Fruit fly (Drosophila melanogaster) whole organism, embryonic: Measurements from ENCODE around the gene CG34303.

ENCODE experiments used
- Abd-B ChIP-seq: fragments of 200-800 bp; sonication (Bioruptor generic); optimal IDR thresholded peaks from 2 replicates; lab custom pipeline; 2018; ENCODE audit warnings: missing biosample characterization, mild to moderate bottlenecking, missing genetic modification characterization, moderate library complexity
- BtbVII ChIP-seq: fragments of 200-800 bp; sonication (Bioruptor generic); optimal IDR thresholded peaks from 3 replicates; lab custom pipeline; 2017; ENCODE audit warnings: missing biosample characterization, mild to moderate bottlenecking, missing genetic modification characterization
- CG12236 ChIP-seq: fragments of 200-800 bp; sonication (Bioruptor generic); optimal IDR thresholded peaks from 2 replicates; lab custom pipeline; 2016; ENCODE audit warnings: missing biosample characterization, missing genetic modification characterization
- CG13894 ChIP-seq: fragments of 200-800 bp; sonication (Bioruptor generic); optimal IDR thresholded peaks from 3 replicates; lab custom pipeline; 2018; ENCODE audit warnings: missing biosample characterization, mild to moderate bottlenecking, missing genetic modification characterization, moderate library complexity
- CG14050 ChIP-seq: fragments of 200-800 bp; sonication (Bioruptor generic); IDR thresholded peaks from 3 replicates; pipeline ENCODE4 v1.3.6; 2022; ENCODE audit warnings: missing biosample characterization, missing genetic modification characterization
- CG14965 ChIP-seq: fragments of 200-800 bp; sonication (Bioruptor generic); optimal IDR thresholded peaks from 2 replicates; lab custom pipeline; 2016; ENCODE audit warnings: missing biosample characterization, missing genetic modification characterization, borderline replicate concordance
- CG15479 ChIP-seq: fragments of 200-800 bp; sonication (Bioruptor generic); optimal IDR thresholded peaks from 3 replicates; lab custom pipeline; 2019; ENCODE audit warnings: missing biosample characterization, mild to moderate bottlenecking, missing genetic modification characterization, moderate library complexity
- CG16813 ChIP-seq: fragments of 200-800 bp; sonication (Bioruptor generic); IDR thresholded peaks from 3 replicates; pipeline ENCODE4 v1.3.6; 2022; ENCODE audit warnings: missing biosample characterization, missing genetic modification characterization; ENCODE audit not compliant: partially characterized antibody
- CG17802 ChIP-seq: fragments of 200-800 bp; sonication (Bioruptor generic); optimal IDR thresholded peaks from 2 replicates; lab custom pipeline; 2018; ENCODE audit warnings: missing biosample characterization, mild to moderate bottlenecking, missing genetic modification characterization, moderate library complexity
- CG31388 ChIP-seq: fragments of 200-800 bp; sonication (Bioruptor generic); optimal IDR thresholded peaks from 2 replicates; lab custom pipeline; 2016; ENCODE audit warnings: missing biosample characterization, missing genetic modification characterization
- CG32532 ChIP-seq: fragments of 200-800 bp; sonication (Bioruptor generic); IDR thresholded peaks from 2 replicates; pipeline ENCODE4 v1.3.6; 2022; ENCODE audit warnings: missing biosample characterization, missing genetic modification characterization
- CG32772 ChIP-seq: fragments of 200-800 bp; sonication (Bioruptor generic); IDR thresholded peaks from 2 replicates; pipeline ENCODE4 v1.3.6; 2022; ENCODE audit warnings: missing biosample characterization, missing genetic modification characterization
- CG43689 ChIP-seq: fragments of 200-800 bp; sonication (Bioruptor generic); IDR thresholded peaks from 2 replicates; pipeline ENCODE4 v1.3.6; 2022; ENCODE audit warnings: missing biosample characterization, missing genetic modification characterization
- CG4404 ChIP-seq: fragments of 200-800 bp; sonication (Bioruptor generic); IDR thresholded peaks from 2 replicates; pipeline ENCODE4 v1.3.6; 2022; ENCODE audit warnings: missing biosample characterization, missing genetic modification characterization
- CG4424 ChIP-seq: fragments of 200-800 bp; sonication (Bioruptor generic); optimal IDR thresholded peaks from 3 replicates; lab custom pipeline; 2016; ENCODE audit warnings: missing biosample characterization, missing genetic modification characterization
- CG6654 ChIP-seq: fragments of 200-800 bp; sonication (Bioruptor generic); optimal IDR thresholded peaks from 2 replicates; lab custom pipeline; 2017; ENCODE audit warnings: missing biosample characterization, mild to moderate bottlenecking, missing genetic modification characterization
- CG6791 ChIP-seq: fragments of 200-800 bp; sonication (Bioruptor generic); IDR thresholded peaks from 3 replicates; pipeline ENCODE4 v1.3.6; 2022; ENCODE audit warnings: missing biosample characterization, missing genetic modification characterization; ENCODE audit not compliant: partially characterized antibody
- CG7271 ChIP-seq: fragments of 200-800 bp; sonication (Bioruptor generic); optimal IDR thresholded peaks from 2 replicates; lab custom pipeline; 2018; ENCODE audit warnings: missing biosample characterization, mild to moderate bottlenecking, missing genetic modification characterization, moderate library complexity
- CG7372 ChIP-seq: fragments of 200-800 bp; sonication (Bioruptor generic); IDR thresholded peaks from 2 replicates; pipeline ENCODE4 v1.3.6; 2022; ENCODE audit warnings: missing biosample characterization, missing genetic modification characterization
- CG8089 ChIP-seq: fragments of 200-800 bp; sonication (Bioruptor generic); optimal IDR thresholded peaks from 3 replicates; lab custom pipeline; 2016; ENCODE audit warnings: missing biosample characterization, missing genetic modification characterization
- CG8388 ChIP-seq: fragments of 200-800 bp; sonication (Bioruptor generic); optimal IDR thresholded peaks from 2 replicates; lab custom pipeline; 2019; ENCODE audit warnings: missing biosample characterization, mild to moderate bottlenecking, missing genetic modification characterization, moderate library complexity
- CkIIα-i1 ChIP-seq: fragments of 200-800 bp; sonication (Bioruptor generic); IDR thresholded peaks from 2 replicates; pipeline ENCODE4 v1.3.6; 2022; ENCODE audit warnings: missing biosample characterization, missing genetic modification characterization
- D19A ChIP-seq: fragments of 200-800 bp; optimal IDR thresholded peaks from 3 replicates; lab custom pipeline; 2019; ENCODE audit warnings: missing biosample characterization, mild to moderate bottlenecking, missing genetic modification characterization, moderate library complexity
- Dbx ChIP-seq: fragments of 200-800 bp; sonication (Bioruptor generic); IDR thresholded peaks from 3 replicates; pipeline ENCODE4 v1.3.6; 2022; ENCODE audit warnings: missing biosample characterization, missing genetic modification characterization
- Deaf1 ChIP-seq: fragments of 200-800 bp; optimal IDR thresholded peaks from 3 replicates; lab custom pipeline; 2019; ENCODE audit warnings: missing biosample characterization, mild to moderate bottlenecking, missing genetic modification characterization, moderate library complexity
- Ets97D ChIP-seq: fragments of 200-800 bp; sonication (Bioruptor generic); optimal IDR thresholded peaks from 3 replicates; lab custom pipeline; 2016; ENCODE audit warnings: missing biosample characterization, missing genetic modification characterization
- Gsc ChIP-seq: fragments of 200-800 bp; sonication (Bioruptor generic); IDR thresholded peaks from 2 replicates; pipeline ENCODE4 v1.3.6; 2022; ENCODE audit warnings: missing biosample characterization, missing genetic modification characterization
- Hr78 ChIP-seq, 2 experiments: fragments of 200-800 bp in 1 of 2; fragments of >200 bp in 1 of 2; sonication (Bioruptor generic) in 1 of 2; optimal IDR thresholded peaks; 2 replicates each; lab custom pipeline; 2017 to 2019; ENCODE audit warnings: missing biosample characterization in 2 of 2, missing genetic modification characterization in 2 of 2, mild to moderate bottlenecking in 1 of 2, moderate library complexity in 1 of 2
- Lhr ChIP-seq: fragments of 200-800 bp; sonication (Bioruptor generic); optimal IDR thresholded peaks from 3 replicates; lab custom pipeline; 2017; ENCODE audit warnings: mild to moderate bottlenecking, missing biosample characterization, missing genetic modification reagents, missing genetic modification characterization
- Nf-YB ChIP-seq: fragments of 200-800 bp; sonication (Bioruptor generic); optimal IDR thresholded peaks from 3 replicates; lab custom pipeline; 2019; ENCODE audit warnings: missing biosample characterization, mild to moderate bottlenecking, missing genetic modification characterization, moderate library complexity
- Oli ChIP-seq: fragments of 200-800 bp; sonication (Bioruptor generic); optimal IDR thresholded peaks from 2 replicates; lab custom pipeline; 2018; ENCODE audit warnings: missing biosample characterization, mild to moderate bottlenecking, missing genetic modification characterization, moderate library complexity
- Optix ChIP-seq: fragments of 200-800 bp; sonication (Bioruptor generic); IDR thresholded peaks from 3 replicates; pipeline ENCODE4 v1.3.6; 2022; ENCODE audit warnings: missing biosample characterization, missing genetic modification characterization
- Pdp1 ChIP-seq, 2 experiments: fragments of 200-800 bp; sonication (Bioruptor generic); optimal IDR thresholded peaks; 3 replicates each; lab custom pipeline; 2016; ENCODE audit warnings: missing biosample characterization in 2 of 2, missing genetic modification characterization in 2 of 2, mild to moderate bottlenecking in 1 of 2, moderate library complexity in 1 of 2
- YL-1 ChIP-seq: fragments of 200-800 bp; sonication (Bioruptor generic); optimal IDR thresholded peaks from 3 replicates; lab custom pipeline; 2017; ENCODE audit warnings: missing biosample characterization, mild to moderate bottlenecking, missing genetic modification characterization
- ab ChIP-seq: fragments of 200-800 bp; sonication (Bioruptor generic); optimal IDR thresholded peaks from 2 replicates; lab custom pipeline; 2016; ENCODE audit warnings: missing biosample characterization, missing genetic modification characterization
- ash1 ChIP-seq: fragments of 200-800 bp; sonication (Bioruptor generic); optimal IDR thresholded peaks from 2 replicates; lab custom pipeline; 2018; ENCODE audit warnings: missing biosample characterization, mild to moderate bottlenecking, missing genetic modification characterization
- dmrt11E ChIP-seq: fragments of 200-800 bp; sonication (Bioruptor generic); optimal IDR thresholded peaks from 3 replicates; lab custom pipeline; 2018; ENCODE audit warnings: missing biosample characterization, mild to moderate bottlenecking, missing genetic modification characterization, moderate library complexity
- gfzf ChIP-seq: fragments of 200-800 bp; sonication (Bioruptor generic); optimal IDR thresholded peaks from 2 replicates; lab custom pipeline; 2016; ENCODE audit warnings: missing biosample characterization, mild to moderate bottlenecking, missing genetic modification characterization, moderate library complexity
- her ChIP-seq: fragments of 200-800 bp; sonication (Bioruptor generic); optimal IDR thresholded peaks from 2 replicates; lab custom pipeline; 2016; ENCODE audit warnings: missing biosample characterization, missing genetic modification characterization
- kni ChIP-seq: fragments of 200-800 bp; sonication (Bioruptor generic); optimal IDR thresholded peaks from 3 replicates; lab custom pipeline; 2017; ENCODE audit warnings: mild to moderate bottlenecking, missing biosample characterization, missing genetic modification reagents, missing genetic modification characterization
- lilli ChIP-seq: fragments of 200-800 bp; sonication (Bioruptor generic); optimal IDR thresholded peaks from 3 replicates; lab custom pipeline; 2016; ENCODE audit warnings: missing biosample characterization, missing genetic modification characterization
- luna ChIP-seq: fragments of 200-800 bp; sonication (Bioruptor generic); optimal IDR thresholded peaks from 2 replicates; lab custom pipeline; 2016; ENCODE audit warnings: missing biosample characterization, missing genetic modification characterization
- otp ChIP-seq: fragments of 200-800 bp; sonication (Bioruptor generic); IDR thresholded peaks from 3 replicates; pipeline ENCODE4, ENCODE4 v1.3.6; 2022; ENCODE audit warnings: missing biosample characterization, missing genetic modification characterization
- p53 ChIP-seq: fragments of 200-800 bp; sonication (Bioruptor generic); optimal IDR thresholded peaks from 2 replicates; lab custom pipeline; 2016; ENCODE audit warnings: missing biosample characterization, missing genetic modification characterization
- pan ChIP-seq, 4 experiments: fragments of >200 bp in 3 of 4; fragments of 200-800 bp in 1 of 4; sonication (Bioruptor generic) in 1 of 4; optimal IDR thresholded peaks in 3 of 4; IDR thresholded peaks in 1 of 4; 2 replicates each; pipeline versions ENCODE4 v1.3.6 to Lab custom; 2017 to 2022; ENCODE audit warnings: missing biosample characterization in 2 of 4, missing genetic modification characterization in 2 of 4, mixed read lengths in 1 of 4
- shn ChIP-seq: fragments of 200-800 bp; sonication (Bioruptor generic); optimal IDR thresholded peaks from 3 replicates; lab custom pipeline; 2016; ENCODE audit warnings: missing biosample characterization, missing genetic modification characterization
- sim ChIP-seq: fragments of 200-800 bp; sonication (Bioruptor generic); IDR thresholded peaks from 2 replicates; pipeline ENCODE4 v1.3.6; 2022; ENCODE audit warnings: missing biosample characterization, missing genetic modification characterization
- sna ChIP-seq: fragments of 200-800 bp; sonication (Bioruptor generic); IDR thresholded peaks from 2 replicates; pipeline ENCODE4 v1.3.6; 2022; ENCODE audit warnings: missing biosample characterization, missing genetic modification characterization; ENCODE audit not compliant: partially characterized antibody
- unc-4 ChIP-seq: fragments of 200-800 bp; sonication (Bioruptor generic); IDR thresholded peaks from 2 replicates; pipeline ENCODE4 v1.3.6; 2022; ENCODE audit warnings: missing biosample characterization, missing genetic modification characterization; ENCODE audit not compliant: partially characterized antibody
- vvl ChIP-seq: fragments of 200-800 bp; sonication (Bioruptor generic); IDR thresholded peaks from 2 replicates; pipeline ENCODE4 v1.3.6; 2022; ENCODE audit warnings: missing biosample characterization, missing genetic modification characterization

Gene CG34303

DNA sequence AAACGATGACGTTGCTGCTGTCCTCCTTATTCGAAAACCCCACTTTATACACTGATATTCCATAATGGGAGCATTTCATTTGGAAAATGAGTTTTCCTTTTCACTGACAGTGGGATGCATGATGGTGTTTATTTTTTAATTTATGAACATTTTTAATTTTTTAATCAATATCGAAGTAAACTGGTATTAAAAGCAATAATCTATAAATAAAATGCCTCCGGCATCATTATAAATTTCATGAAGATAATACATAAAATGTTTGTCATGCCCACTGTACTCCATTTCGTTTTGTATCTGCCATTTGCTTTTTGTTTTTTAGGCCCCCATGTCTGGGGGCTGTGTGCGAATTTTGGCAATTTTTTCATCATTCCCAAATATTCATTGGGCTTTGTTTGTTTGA is 21.6 kb downstream of the CG34303 start (continued):
- TF ChIP-seq CG6654 (GFP tag; lab: Kevin White, UChicago): no peak
- peak; percentile 35; the same call in 1 of the 2 replicates for TF ChIP-seq CG7372 (GFP tag; lab: Robert Waterston, UW)
- TF ChIP-seq gfzf (GFP tag; lab: Kevin White, UChicago): no peak
- no peak for TF ChIP-seq luna (GFP tag; lab: Kevin White, UChicago)
- no peak for TF ChIP-seq p53 (GFP tag; lab: Kevin White, UChicago)
- peak; percentile 46; the same call in 2 of the 3 replicates for TF ChIP-seq CG14050 (GFP tag; lab: Robert Waterston, UW)
- 0 out of 3 replicates have a peak, but pooled peaks have one; percentile 58 for TF ChIP-seq otp
- TF ChIP-seq CG16813: no peak
- TF ChIP-seq Optix (GFP tag; lab: Robert Waterston, UW): no peak
- peak; percentile 58 for TF ChIP-seq CG13894
- no peak for TF ChIP-seq CG43689 (GFP tag; lab: Robert Waterston, UW)
- peak; percentile 37 for TF ChIP-seq Abd-B (GFP tag; lab: Kevin White, UChicago)
- peak; percentile 81 for TF ChIP-seq vvl
- TF ChIP-seq YL-1 (GFP tag; lab: Kevin White, UChicago): no peak
- TF ChIP-seq CG6791 (GFP tag; lab: Robert Waterston, UW): no peak
- TF ChIP-seq sna (GFP tag; lab: Robert Waterston, UW): no peak
- TF ChIP-seq CG4424 (GFP tag; lab: Kevin White, UChicago): peak; percentile 46
- TF ChIP-seq CG15479 (GFP tag; lab: Kevin White, UChicago): no peak
- TF ChIP-seq CG32772 (GFP tag; lab: Robert Waterston, UW): peak; percentile 49
- TF ChIP-seq dmrt11E (tag; lab: Kevin White, UChicago): peak; percentile 36
- TF ChIP-seq D19A: peak; percentile 40
- TF ChIP-seq sim (GFP tag; lab: Robert Waterston, UW): 0 out of 2 replicates have a peak, but pooled peaks have one; percentile 24
- no peak for TF ChIP-seq ab
- no peak for TF ChIP-seq CG4404 (GFP tag; lab: Robert Waterston, UW)
- no peak for TF ChIP-seq Lhr
- no peak for TF ChIP-seq CG14965 (GFP tag; lab: Kevin White, UChicago)
- TF ChIP-seq Gsc (GFP tag; lab: Robert Waterston, UW): no peak
- no peak for TF ChIP-seq pan (optimal IDR thresholded peaks at IDR 0.05; lab: Kevin White, UChicago)
- TF ChIP-seq pan (GFP tag; optimal IDR thresholded peaks at IDR 0.05 in 1 of 2, IDR thresholded peaks at IDR 0.05 in 1 of 2): peak in 1 of 2 experiments; percentile 72
- no peak for TF ChIP-seq CG8089 (GFP tag; lab: Kevin White, UChicago)
- peak; percentile 82 for TF ChIP-seq CG32532 (GFP tag; lab: Robert Waterston, UW)
- TF ChIP-seq shn: no peak
- TF ChIP-seq kni: no peak
- no peak for TF ChIP-seq Hr78 (GFP tag; optimal IDR thresholded peaks at IDR 0.05; lab: Kevin White, UChicago)
- TF ChIP-seq Ets97D: no peak
- TF ChIP-seq lilli (GFP tag; lab: Kevin White, UChicago): peak; percentile 51
- TF ChIP-seq Deaf1 (tag; lab: Kevin White, UChicago): peak; percentile 42
- TF ChIP-seq Oli: peak; percentile 70
- TF ChIP-seq unc-4: no peak
- no peak for TF ChIP-seq CG31388 (GFP tag; lab: Kevin White, UChicago)
- TF ChIP-seq CG8388 (GFP tag; lab: Kevin White, UChicago): peak; percentile 60
- TF ChIP-seq Pdp1 (GFP tag; optimal IDR thresholded peaks at IDR 0.05; lab: Kevin White, UChicago): peak; percentile 18 to 46
- no peak for TF ChIP-seq ash1 (GFP tag; lab: Kevin White, UChicago)
- no peak for TF ChIP-seq CkIIα-i1 (GFP tag; lab: Robert Waterston, UW)
- peak; percentile 59 for TF ChIP-seq BtbVII (GFP tag; lab: Kevin White, UChicago)
- TF ChIP-seq CG12236 (GFP tag; lab: Kevin White, UChicago): no peak
- no peak for TF ChIP-seq her (GFP tag; lab: Kevin White, UChicago)
- TF ChIP-seq Nf-YB: peak; percentile 24
- TF ChIP-seq CG7271 (tag; lab: Kevin White, UChicago): no peak
- no peak for TF ChIP-seq CG17802 (tag; lab: Kevin White, UChicago)
- peak; percentile 81 for TF ChIP-seq Dbx
